Worm (Caenorhabditis elegans) whole organism, late embryonic: ENCODE data around the gene lurp-1.

Experiments
- C08G9.2 ChIP-seq: sonication (generic microtip); optimal IDR thresholded peaks from 2 replicates; lab custom pipeline; 2016; ENCODE audit warnings: mild to moderate bottlenecking, missing genetic modification characterization, moderate library complexity, missing compliant biosample characterization
- K02D7.2 ChIP-seq: sonication (generic microtip); optimal IDR thresholded peaks from 2 replicates; lab custom pipeline; 2017; ENCODE audit warnings: mild to moderate bottlenecking, missing genetic modification characterization, missing compliant biosample characterization
- K09A11.1 ChIP-seq: sonication (generic microtip); optimal IDR thresholded peaks from 2 replicates; lab custom pipeline; 2017; ENCODE audit warnings: antibody characterized with exemption, mild to moderate bottlenecking, missing genetic modification characterization, missing compliant biosample characterization; ENCODE audit not compliant: insufficient read depth
- Y22D7AL.16 ChIP-seq: sonication (generic microtip); optimal IDR thresholded peaks from 2 replicates; lab custom pipeline; 2016; ENCODE audit warnings: missing genetic modification characterization, missing compliant biosample characterization
- ahr-1 ChIP-seq: sonication (generic microtip); optimal IDR thresholded peaks from 2 replicates; lab custom pipeline; 2016; ENCODE audit warnings: missing genetic modification characterization, missing compliant biosample characterization
- ama-1 ChIP-seq: fragments of 150-350 bp; optimal IDR thresholded peaks from 2 replicates; lab custom pipeline; 2014
- ceh-14 ChIP-seq: sonication (generic microtip); optimal IDR thresholded peaks from 2 replicates; lab custom pipeline; 2016; ENCODE audit warnings: missing genotype, missing genetic modification characterization, missing compliant biosample characterization
- ceh-19 ChIP-seq: fragments of 200-800 bp; sonication (Bioruptor generic); optimal IDR thresholded peaks from 2 replicates; lab custom pipeline; 2018; ENCODE audit warnings: mild to moderate bottlenecking, missing genetic modification characterization, missing compliant biosample characterization
- ceh-2 ChIP-seq: sonication (generic microtip); optimal IDR thresholded peaks from 2 replicates; lab custom pipeline; 2016; ENCODE audit warnings: missing genotype, missing genetic modification characterization, missing compliant biosample characterization
- ceh-22 ChIP-seq: sonication (generic microtip); optimal IDR thresholded peaks from 2 replicates; lab custom pipeline; 2017; ENCODE audit warnings: missing biosample characterization, missing genetic modification characterization
- ceh-31 ChIP-seq: sonication (generic microtip); optimal IDR thresholded peaks from 2 replicates; lab custom pipeline; 2016; ENCODE audit warnings: missing genetic modification characterization, missing compliant biosample characterization
- ceh-34 ChIP-seq: sonication (generic microtip); optimal IDR thresholded peaks from 2 replicates; lab custom pipeline; 2016; ENCODE audit warnings: mild to moderate bottlenecking, missing genetic modification characterization, missing compliant biosample characterization
- ceh-45 ChIP-seq: fragments of 200-800 bp; sonication (Bioruptor generic); IDR thresholded peaks from 2 replicates; pipeline ENCODE4 v1.3.6; 2022; ENCODE audit warnings: missing genetic modification reagents, missing genetic modification characterization, missing compliant biosample characterization
- ceh-6 ChIP-seq: fragments of 200-800 bp; sonication (Bioruptor generic); optimal IDR thresholded peaks from 2 replicates; lab custom pipeline; 2018; ENCODE audit warnings: mild to moderate bottlenecking, missing genetic modification characterization, missing compliant biosample characterization
- ceh-9 ChIP-seq: sonication (generic microtip); optimal IDR thresholded peaks from 2 replicates; lab custom pipeline; 2016; ENCODE audit warnings: mild to moderate bottlenecking, missing genetic modification characterization, inconsistent platforms, missing compliant biosample characterization
- dmd-4 ChIP-seq: sonication (generic microtip); optimal IDR thresholded peaks from 2 replicates; lab custom pipeline; 2016; ENCODE audit warnings: borderline replicate concordance, missing genetic modification characterization, missing compliant biosample characterization
- dve-1 ChIP-seq: sonication (generic microtip); optimal IDR thresholded peaks from 2 replicates; lab custom pipeline; 2017; ENCODE audit warnings: antibody characterized with exemption, mild to moderate bottlenecking, missing genetic modification characterization, missing compliant biosample characterization
- elt-2 ChIP-seq: sonication (generic microtip); optimal IDR thresholded peaks from 2 replicates; lab custom pipeline; 2016; ENCODE audit warnings: missing genetic modification reagents, missing genetic modification characterization, missing compliant biosample characterization
- elt-4 ChIP-seq: sonication (generic microtip); optimal IDR thresholded peaks from 2 replicates; lab custom pipeline; 2016; ENCODE audit warnings: missing genetic modification characterization, missing compliant biosample characterization
- ets-4 ChIP-seq: sonication (generic microtip); optimal IDR thresholded peaks from 2 replicates; lab custom pipeline; 2016; ENCODE audit warnings: missing genetic modification characterization, missing compliant biosample characterization
- fkh-10 ChIP-seq: fragments of 150-350 bp; optimal IDR thresholded peaks from 2 replicates; lab custom pipeline; 2014; ENCODE audit warnings: missing biosample characterization, missing genetic modification reagents, missing genetic modification characterization
- fkh-6 ChIP-seq: sonication (generic microtip); optimal IDR thresholded peaks from 2 replicates; lab custom pipeline; 2016; ENCODE audit warnings: missing genetic modification characterization, missing compliant biosample characterization
- hlh-30 ChIP-seq: sonication (generic microtip); optimal IDR thresholded peaks from 2 replicates; lab custom pipeline; 2017; ENCODE audit warnings: antibody characterized with exemption, missing genetic modification characterization, missing compliant biosample characterization; ENCODE audit not compliant: insufficient read depth
- lim-6 ChIP-seq: sonication (generic microtip); optimal IDR thresholded peaks from 2 replicates; lab custom pipeline; 2016; ENCODE audit warnings: missing genetic modification characterization, missing compliant biosample characterization
- lin-11 ChIP-seq: fragments of 200-800 bp; sonication (Bioruptor generic); optimal IDR thresholded peaks from 2 replicates; lab custom pipeline; 2018; ENCODE audit warnings: mild to moderate bottlenecking, missing genetic modification characterization, missing compliant biosample characterization
- nfya-1 ChIP-seq: sonication (generic microtip); optimal IDR thresholded peaks from 2 replicates; lab custom pipeline; 2017; ENCODE audit warnings: missing genetic modification characterization, mild to moderate bottlenecking, missing compliant biosample characterization, antibody characterized with exemption, moderate library complexity
- nhr-11 ChIP-seq: fragments of 150-350 bp; optimal IDR thresholded peaks from 2 replicates; lab custom pipeline; 2014; ENCODE audit warnings: missing biosample characterization, missing genetic modification characterization
- npax-4 ChIP-seq: sonication (generic microtip); optimal IDR thresholded peaks from 2 replicates; lab custom pipeline; 2016; ENCODE audit warnings: missing genetic modification characterization, missing compliant biosample characterization
- pag-3 ChIP-seq: sonication (generic microtip); optimal IDR thresholded peaks from 2 replicates; lab custom pipeline; 2016; ENCODE audit warnings: missing compliant biosample characterization, missing genetic modification characterization, borderline replicate concordance
- pat-9 ChIP-seq: fragments of 200-800 bp; sonication (Bioruptor generic); optimal IDR thresholded peaks from 2 replicates; lab custom pipeline; 2018; ENCODE audit warnings: mild to moderate bottlenecking, missing genetic modification characterization, moderate library complexity, missing compliant biosample characterization
- pqm-1 ChIP-seq: sonication (generic microtip); optimal IDR thresholded peaks from 2 replicates; lab custom pipeline; 2016; ENCODE audit warnings: missing genetic modification characterization, missing compliant biosample characterization
- ref-2 ChIP-seq: sonication (generic microtip); optimal IDR thresholded peaks from 2 replicates; lab custom pipeline; 2016; ENCODE audit warnings: missing genetic modification characterization, missing compliant biosample characterization
- rnt-1 ChIP-seq: sonication (generic microtip); optimal IDR thresholded peaks from 2 replicates; lab custom pipeline; 2016; ENCODE audit warnings: missing genetic modification characterization, missing compliant biosample characterization
- sox-2 ChIP-seq: fragments of 200-800 bp; sonication (Bioruptor generic); IDR thresholded peaks from 2 replicates; pipeline ENCODE4 v1.3.6; 2022; ENCODE audit warnings: missing genetic modification reagents, missing genetic modification characterization, missing compliant biosample characterization
- sox-4 ChIP-seq: sonication (generic microtip); optimal IDR thresholded peaks from 2 replicates; lab custom pipeline; 2017; ENCODE audit warnings: mild to moderate bottlenecking, missing genetic modification characterization, inconsistent platforms, missing compliant biosample characterization
- unc-42 ChIP-seq: sonication (generic microtip); optimal IDR thresholded peaks from 2 replicates; lab custom pipeline; 2016; ENCODE audit warnings: missing genotype, missing genetic modification characterization, missing compliant biosample characterization
- unc-86 ChIP-seq: sonication (generic microtip); optimal IDR thresholded peaks from 2 replicates; lab custom pipeline; 2016; ENCODE audit warnings: missing genetic modification characterization, missing compliant biosample characterization
- zip-5 ChIP-seq: sonication (generic microtip); optimal IDR thresholded peaks from 2 replicates; lab custom pipeline; 2016; ENCODE audit warnings: missing genetic modification characterization, missing compliant biosample characterization

lurp-1 gene

ce11 chrII:10873631-10874030 is 7.1 kb upstream of the lurp-1 start, which contains the start of gene orc-2:
Gene orc-2, plus strand, starts transcription at chrII:10873931.
- TF ChIP-seq ets-4 (tag; lab: Kevin White, UChicago) (no peak), rnt-1 (tag; lab: Kevin White, UChicago) (no peak), hlh-30 (tag; lab: Kevin White, UChicago) (no peak), ref-2 (tag; lab: Kevin White, UChicago) (no peak), dmd-4 (no peak), lin-11 (tag; lab: Kevin White, UChicago) (no peak), K02D7.2 (tag; lab: Kevin White, UChicago) (no peak), sox-4 (tag; lab: Kevin White, UChicago) (no peak), lim-6 (tag; lab: Kevin White, UChicago) (no peak), unc-42 (tag; lab: Kevin White, UChicago) (no peak)

ce11 chrII:10884396-10884795 is 3.7 kb downstream of the lurp-1 start, which contains the start of gene egg-3:
Gene egg-3, minus strand, starts transcription at chrII:10884441.
- TF ChIP-seq ahr-1 (no peak), pqm-1 (tag; lab: Kevin White, UChicago) (no peak), ama-1 (lab: Kevin White, UChicago) (no peak), K09A11.1 (no peak), ceh-45 (GFP tag; lab: Robert Waterston, UW) (no peak), pat-9 (no peak)
- TF ChIP-seq, all 69 proteins: peak for 0

DNA sequence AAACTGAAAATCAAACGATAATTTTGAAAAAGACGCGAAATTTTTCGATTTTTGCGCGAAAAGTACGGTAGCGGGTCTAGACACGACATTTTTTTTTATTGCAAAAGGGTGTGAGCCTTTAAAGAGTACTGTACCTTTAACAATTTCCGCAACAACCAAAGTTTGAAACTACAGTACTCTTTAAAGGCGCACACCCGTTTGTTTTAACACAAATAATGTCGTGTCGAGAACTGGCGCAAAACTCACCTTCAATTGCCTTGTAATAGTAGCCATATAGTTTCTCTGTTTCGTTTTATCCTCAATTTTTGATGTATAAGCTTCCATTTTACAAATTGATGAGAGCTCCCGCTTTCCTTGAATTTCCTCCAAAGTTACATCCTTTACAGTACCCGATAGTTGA is 4.5 kb downstream of the lurp-1 start:
- no peak for TF ChIP-seq elt-4 (tag; lab: Kevin White, UChicago)
- no peak for TF ChIP-seq ama-1 (lab: Kevin White, UChicago)
- TF ChIP-seq dmd-4, result no peak
- TF ChIP-seq elt-2 (tag; lab: Kevin White, UChicago), result no peak
- TF ChIP-seq pag-3 (tag; lab: Kevin White, UChicago), result no peak
- TF ChIP-seq ceh-14, result no peak
- no peak for TF ChIP-seq pqm-1 (tag; lab: Kevin White, UChicago)
- TF ChIP-seq lim-6 (tag; lab: Kevin White, UChicago), result no peak
- no peak for TF ChIP-seq ceh-2
- no peak for TF ChIP-seq sox-2 (GFP tag; lab: Robert Waterston, UW)

ce11 chrII:10885868-10886514 is 5.3 kb downstream of the lurp-1 start, which contains the start of gene F44F4.3:
Gene F44F4.3, minus strand, starts transcription at chrII:10885918.
- TF ChIP-seq ceh-14 (no peak), fkh-6 (no peak), K02D7.2 (tag; lab: Kevin White, UChicago) (no peak), C08G9.2 (tag; lab: Kevin White, UChicago) (no peak), unc-86 (tag; lab: Kevin White, UChicago) (no peak), ceh-9 (tag; lab: Kevin White, UChicago) (no peak), dve-1 (tag; lab: Kevin White, UChicago) (no peak), lim-6 (tag; lab: Kevin White, UChicago) (no peak), ceh-6 (GFP tag; lab: Kevin White, UChicago) (no peak), nfya-1 (tag; lab: Kevin White, UChicago) (no peak), ceh-34 (tag; lab: Kevin White, UChicago) (no peak), npax-4 (tag; lab: Kevin White, UChicago) (no peak), K09A11.1 (no peak), ceh-19 (GFP tag; lab: Kevin White, UChicago) (no peak), ceh-31 (no peak), nhr-11 (tag; lab: Kevin White, UChicago) (no peak), zip-5 (no peak), ceh-22 (no peak), Y22D7AL.16 (tag; lab: Kevin White, UChicago) (no peak), fkh-10 (GFP tag; lab: Kevin White, UChicago) (no peak)
